Fruit fly (Drosophila melanogaster): ENCODE measurements around the gene CG34332.

The CG34332 gene

dm6 chrX:20158491-20158890 lies 17.7 kb downstream of the CG34332 start:
- TF ChIP-seq CG8319 (GFP tag; optimal IDR thresholded peaks at IDR 0.05), result no peak
- no peak for TF ChIP-seq Gug (GFP tag; IDR thresholded peaks at IDR 0.05)
- TF ChIP-seq dsx (GFP tag; optimal IDR thresholded peaks at IDR 0.05; ENCODE audit: poor library complexity, severe bottlenecking), result no peak
- no peak for TF ChIP-seq spab (GFP tag; optimal IDR thresholded peaks at IDR 0.05)
- TF ChIP-seq eg (GFP tag; IDR thresholded peaks at IDR 0.05), result no peak
- TF ChIP-seq Hr4 (GFP tag; optimal IDR thresholded peaks at IDR 0.05), result no peak
- TF ChIP-seq Eip78C (GFP tag), result no peak
- TF ChIP-seq CG32006 (GFP tag; optimal IDR thresholded peaks at IDR 0.05), result no peak
- TF ChIP-seq CG7368 (GFP tag; optimal IDR thresholded peaks at IDR 0.05), result no peak
- TF ChIP-seq cyc (GFP tag; optimal IDR thresholded peaks at IDR 0.05), result no peak
- TF ChIP-seq CG8632 (GFP tag; optimal IDR thresholded peaks at IDR 0.05), result no peak

- TF ChIP-seq CG16779 (tag; optimal IDR thresholded peaks at IDR 0.05) (peak; percentile 47), CG15336 (GFP tag; IDR thresholded peaks at IDR 0.05) (peak; percentile 43; the same call in 1 of the 2 replicates), CG3919 (GFP tag; optimal IDR thresholded peaks at IDR 0.05) (no peak), salr (GFP tag; optimal IDR thresholded peaks at IDR 0.05) (peak in 1 of 2 experiments; percentile 16), Eip75B (GFP tag; optimal IDR thresholded peaks at IDR 0.05) (peak; percentile 28), CG11902 (GFP tag; optimal IDR thresholded peaks at IDR 0.05) (no peak), Ets21C (GFP tag; optimal IDR thresholded peaks at IDR 0.05) (no peak), CG11294 (GFP tag; IDR thresholded peaks at IDR 0.05) (no peak), Sox15 (GFP tag; optimal IDR thresholded peaks at IDR 0.05) (no peak), Ets96B (tag; optimal IDR thresholded peaks at IDR 0.05) (peak; percentile 29), CG10669 (GFP tag; optimal IDR thresholded peaks at IDR 0.05) (peak; percentile 23), CG3032 (tag; optimal IDR thresholded peaks at IDR 0.05) (peak; percentile 7), CG4318 (GFP tag; optimal IDR thresholded peaks at IDR 0.05) (no peak), ss (GFP tag; optimal IDR thresholded peaks at IDR 0.05) (peak; percentile 38 to 70), eg (GFP tag; IDR thresholded peaks at IDR 0.05) (peak; percentile 75), vri (GFP tag; optimal IDR thresholded peaks at IDR 0.05) (peak; percentile 63), CG11762 (GFP tag; optimal IDR thresholded peaks at IDR 0.05; ENCODE audit: insufficient read depth) (no peak), Met (GFP tag; optimal IDR thresholded peaks at IDR 0.05) (no peak), CG7368 (GFP tag; optimal IDR thresholded peaks at IDR 0.05) (no peak), fd85E (GFP tag; optimal IDR thresholded peaks at IDR 0.05) (no peak), CG8632 (GFP tag; optimal IDR thresholded peaks at IDR 0.05) (peak; percentile 12), OdsH (GFP tag; optimal IDR thresholded peaks at IDR 0.05) (no peak), fd59A (GFP tag; optimal IDR thresholded peaks at IDR 0.05) (no peak), dsx (GFP tag; optimal IDR thresholded peaks at IDR 0.05; ENCODE audit: poor library complexity, severe bottlenecking) (peak; percentile 40), CG8319 (GFP tag; optimal IDR thresholded peaks at IDR 0.05) (no peak), topi (GFP tag; optimal IDR thresholded peaks at IDR 0.05) (peak; percentile 46), Lpt (GFP tag; optimal IDR thresholded peaks at IDR 0.05) (peak; percentile 15), CG6854 (GFP tag; optimal IDR thresholded peaks at IDR 0.05) (no peak), fkh (GFP tag; optimal IDR thresholded peaks at IDR 0.05) (peak; percentile 28), CG1621 (tag; optimal IDR thresholded peaks at IDR 0.05) (peak; percentile 21), esn (GFP tag; optimal IDR thresholded peaks at IDR 0.05) (no peak), Blimp-1 (GFP tag; optimal IDR thresholded peaks at IDR 0.05) (peak; percentile 16), Sox14 (GFP tag; optimal IDR thresholded peaks at IDR 0.05) (peak; percentile 67), spab (GFP tag; optimal IDR thresholded peaks at IDR 0.05) (no peak), Hr39 (GFP tag; optimal IDR thresholded peaks at IDR 0.05) (no peak), Gug (GFP tag; IDR thresholded peaks at IDR 0.05) (peak; percentile 39), Hr38 (GFP tag; optimal IDR thresholded peaks at IDR 0.05) (no peak), Smox (GFP tag; optimal IDR thresholded peaks at IDR 0.05) (no peak), CG8119 (GFP tag; IDR thresholded peaks at IDR 0.05) (peak; percentile 47; the same call in 1 of the 3 replicates), lz (GFP tag; optimal IDR thresholded peaks at IDR 0.05) (no peak), Sox102F (GFP tag; optimal IDR thresholded peaks at IDR 0.05) (no peak), CG6808 (GFP tag; optimal IDR thresholded peaks at IDR 0.05) (peak; percentile 18), CG34406 (GFP tag; optimal IDR thresholded peaks at IDR 0.05) (peak; percentile 19), CG10631 (GFP tag; optimal IDR thresholded peaks at IDR 0.05) (no peak), pdm3 (GFP tag; optimal IDR thresholded peaks at IDR 0.05) (no peak)
These were observed 18.2 kb downstream of the CG34332 start for dm6 chrX:20158943-20159385.
